Fruit fly (Drosophila melanogaster) whole organism, prepupa: Measurements from ENCODE around the gene CG34290.

Experiments
- CG16779 ChIP-seq: fragments of 200-800 bp; sonication (Bioruptor generic); optimal IDR thresholded peaks from 3 replicates; lab custom pipeline; 2017; ENCODE audit warnings: missing biosample characterization, mild to moderate bottlenecking, missing genetic modification characterization
- CG6276 ChIP-seq: fragments of 200-800 bp; sonication (Bioruptor generic); optimal IDR thresholded peaks from 2 replicates; lab custom pipeline; 2017; ENCODE audit warnings: missing biosample characterization, mild to moderate bottlenecking, missing genetic modification characterization
- Eip78C ChIP-seq: fragments of 200-800 bp; sonication (Bioruptor generic); peaks from one replicate; lab custom pipeline; 2016; ENCODE audit warnings: missing biosample characterization, missing genetic modification characterization
- Ets21C ChIP-seq: fragments of 200-800 bp; sonication (Bioruptor generic); optimal IDR thresholded peaks from 3 replicates; lab custom pipeline; 2016; ENCODE audit warnings: missing biosample characterization, missing genetic modification characterization
- Ets96B ChIP-seq: fragments of 200-800 bp; optimal IDR thresholded peaks from 2 replicates; lab custom pipeline; 2019; ENCODE audit warnings: missing biosample characterization, mild to moderate bottlenecking, missing genetic modification characterization, moderate library complexity
- Hr39 ChIP-seq: fragments of 200-800 bp; sonication (Bioruptor generic); optimal IDR thresholded peaks from 2 replicates; lab custom pipeline; 2016; ENCODE audit warnings: missing biosample characterization, missing genetic modification characterization
- fd85E ChIP-seq: fragments of 200-800 bp; sonication (Bioruptor generic); optimal IDR thresholded peaks from 3 replicates; lab custom pipeline; 2016; ENCODE audit warnings: missing biosample characterization, missing genetic modification characterization

DNA sequence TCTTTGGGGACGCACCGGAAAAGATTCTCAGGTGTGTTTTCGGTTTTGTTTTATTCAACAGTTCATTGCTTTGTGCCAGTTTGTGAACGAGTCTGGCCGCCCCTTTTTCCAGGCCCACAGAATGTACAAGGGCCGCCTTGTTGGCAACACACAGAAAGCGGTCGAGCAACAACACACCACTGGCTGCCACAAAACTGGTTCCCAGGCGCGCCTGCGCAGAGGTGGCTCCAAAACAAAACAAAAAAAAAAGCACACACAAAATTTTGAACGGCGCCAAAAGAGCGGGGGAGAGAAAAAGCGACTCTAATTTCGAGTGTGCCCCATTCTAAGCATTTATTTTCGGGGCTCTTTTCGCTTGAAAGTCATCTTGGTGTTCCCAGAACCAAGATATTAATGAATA lies 9.5 kb upstream of the CG34290 start:
- TF ChIP-seq Ets96B (tag; lab: Kevin White, UChicago), result no peak
- TF ChIP-seq CG16779 (tag; lab: Kevin White, UChicago), result no peak
- TF ChIP-seq Ets21C, result no peak
- no peak for TF ChIP-seq Eip78C
- no peak for TF ChIP-seq fd85E (GFP tag; lab: Kevin White, UChicago)
- no peak for TF ChIP-seq CG6276 (GFP tag; lab: Kevin White, UChicago)
- no peak for TF ChIP-seq Hr39 (GFP tag; lab: Kevin White, UChicago)
